Worm (Caenorhabditis elegans) whole organism, L4/young adult: ENCODE results near the gene C28G1.2.

Experiments
- W03F9.2 ChIP-seq: fragments of 150-350 bp; optimal IDR thresholded peaks from 2 replicates; lab custom pipeline; 2014; ENCODE audit warnings: missing biosample characterization, missing genetic modification characterization
- dao-5 ChIP-seq: sonication (generic microtip); optimal IDR thresholded peaks from 2 replicates; lab custom pipeline; 2016; ENCODE audit warnings: missing genotype, missing genetic modification characterization, moderate library complexity, missing compliant biosample characterization
- him-1 ChIP-seq: sonication (generic microtip); optimal IDR thresholded peaks from 2 replicates; lab custom pipeline; 2016; ENCODE audit warnings: missing genotype, missing genetic modification reagents, missing genetic modification characterization, missing compliant biosample characterization

DNA sequence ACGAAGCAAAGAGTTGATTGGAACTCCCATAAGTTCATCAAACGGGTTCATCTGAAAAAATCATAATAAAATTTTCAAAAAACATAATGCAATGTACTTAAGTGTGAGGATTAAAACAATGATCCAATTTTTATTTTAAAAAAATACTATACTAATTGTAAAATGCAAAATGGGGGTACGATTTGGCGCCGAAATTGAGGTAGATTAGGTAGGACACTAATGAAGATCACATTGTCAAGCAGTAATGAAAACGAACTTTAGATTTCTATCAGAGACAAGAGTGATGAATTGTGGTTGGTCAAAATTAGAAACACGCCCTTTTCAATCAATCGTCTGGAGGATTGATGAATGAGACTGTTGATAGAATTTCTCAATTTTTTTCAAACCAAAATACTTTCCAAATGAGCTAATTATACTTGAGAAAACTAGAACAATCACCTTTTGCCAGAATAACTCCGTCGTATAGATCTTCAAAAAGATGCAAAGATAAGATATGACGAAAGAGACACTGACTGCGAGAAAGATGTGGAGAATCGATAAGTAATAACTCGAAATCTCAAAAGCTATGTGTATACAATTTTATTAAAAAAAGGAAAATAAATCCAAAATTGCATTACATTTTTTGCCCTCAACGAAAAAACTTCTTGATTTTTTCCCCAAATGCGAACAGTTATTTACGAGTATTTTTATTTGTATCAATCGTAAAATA lies 22.2 kb downstream of the C28G1.2 start, which contains the start of gene C06E2.5:
- no peak for TF ChIP-seq him-1 (tag; lab: Kevin White, UChicago)
- no peak for TF ChIP-seq dao-5
- TF ChIP-seq W03F9.2 (tag; lab: Kevin White, UChicago) = no peak
